Fruit fly (Drosophila melanogaster): Measurements from ENCODE around the gene hdm.

- no peak for TF ChIP-seq insv (optimal IDR thresholded peaks at IDR 0.05)
- no peak for TF ChIP-seq psq (optimal IDR thresholded peaks at IDR 0.05)
- no peak for TF ChIP-seq Myc (optimal IDR thresholded peaks at IDR 0.05)
These were observed 11.2 kb upstream of the hdm start, which contains the start of gene mahe for dm6 chrX:7931028-7931549.

All from Kc167 (cell line).